Worm (Caenorhabditis elegans) whole organism, late embryonic: ENCODE results near the gene vab-7.

ENCODE experiments used
- C38D4.7 ChIP-seq: fragments of 200-800 bp; sonication (Bioruptor generic); optimal IDR thresholded peaks from 2 replicates; lab custom pipeline; 2018; ENCODE audit warnings: mild to moderate bottlenecking, missing genetic modification characterization, moderate library complexity, missing compliant biosample characterization
- K02D7.2 ChIP-seq: sonication (generic microtip); optimal IDR thresholded peaks from 2 replicates; lab custom pipeline; 2017; ENCODE audit warnings: mild to moderate bottlenecking, missing genetic modification characterization, missing compliant biosample characterization
- T23F11.4 ChIP-seq: fragments of 200-800 bp; sonication (Bioruptor generic); optimal IDR thresholded peaks from 2 replicates; lab custom pipeline; 2018; ENCODE audit warnings: mild to moderate bottlenecking, missing genetic modification characterization, missing compliant biosample characterization
- ahr-1 ChIP-seq: sonication (generic microtip); optimal IDR thresholded peaks from 2 replicates; lab custom pipeline; 2016; ENCODE audit warnings: missing genetic modification characterization, missing compliant biosample characterization
- ama-1 ChIP-seq: fragments of 150-350 bp; optimal IDR thresholded peaks from 2 replicates; lab custom pipeline; 2014
- ceh-18 ChIP-seq: sonication (generic microtip); optimal IDR thresholded peaks from 2 replicates; lab custom pipeline; 2016; ENCODE audit warnings: missing genetic modification characterization, missing compliant biosample characterization
- ceh-30 ChIP-seq: fragments of 150-350 bp; optimal IDR thresholded peaks from 2 replicates; lab custom pipeline; 2014; ENCODE audit warnings: missing biosample characterization, missing genetic modification characterization
- ceh-31 ChIP-seq: sonication (generic microtip); optimal IDR thresholded peaks from 2 replicates; lab custom pipeline; 2016; ENCODE audit warnings: missing genetic modification characterization, missing compliant biosample characterization
- ceh-34 ChIP-seq: sonication (generic microtip); optimal IDR thresholded peaks from 2 replicates; lab custom pipeline; 2016; ENCODE audit warnings: mild to moderate bottlenecking, missing genetic modification characterization, missing compliant biosample characterization
- ceh-45 ChIP-seq: fragments of 200-800 bp; sonication (Bioruptor generic); IDR thresholded peaks from 2 replicates; pipeline ENCODE4 v1.3.6; 2022; ENCODE audit warnings: missing genetic modification reagents, missing genetic modification characterization, missing compliant biosample characterization
- ceh-48 ChIP-seq: sonication (generic microtip); optimal IDR thresholded peaks from 2 replicates; lab custom pipeline; 2016; ENCODE audit warnings: missing genetic modification characterization, inconsistent platforms, missing compliant biosample characterization
- dve-1 ChIP-seq: sonication (generic microtip); optimal IDR thresholded peaks from 2 replicates; lab custom pipeline; 2017; ENCODE audit warnings: antibody characterized with exemption, mild to moderate bottlenecking, missing genetic modification characterization, missing compliant biosample characterization
- elt-2 ChIP-seq: sonication (generic microtip); optimal IDR thresholded peaks from 2 replicates; lab custom pipeline; 2016; ENCODE audit warnings: missing genetic modification reagents, missing genetic modification characterization, missing compliant biosample characterization
- ets-4 ChIP-seq: sonication (generic microtip); optimal IDR thresholded peaks from 2 replicates; lab custom pipeline; 2016; ENCODE audit warnings: missing genetic modification characterization, missing compliant biosample characterization
- eyg-1 ChIP-seq: sonication (generic microtip); optimal IDR thresholded peaks from 2 replicates; lab custom pipeline; 2016; ENCODE audit warnings: missing genotype, missing genetic modification characterization, missing compliant biosample characterization
- fkh-6 ChIP-seq: sonication (generic microtip); optimal IDR thresholded peaks from 2 replicates; lab custom pipeline; 2016; ENCODE audit warnings: missing genetic modification characterization, missing compliant biosample characterization
- hlh-15 ChIP-seq: sonication (generic microtip); optimal IDR thresholded peaks from 2 replicates; lab custom pipeline; 2016; ENCODE audit warnings: missing genetic modification characterization, missing compliant biosample characterization
- hlh-30 ChIP-seq: sonication (generic microtip); optimal IDR thresholded peaks from 2 replicates; lab custom pipeline; 2017; ENCODE audit warnings: antibody characterized with exemption, missing genetic modification characterization, missing compliant biosample characterization; ENCODE audit not compliant: insufficient read depth
- lim-6 ChIP-seq: sonication (generic microtip); optimal IDR thresholded peaks from 2 replicates; lab custom pipeline; 2016; ENCODE audit warnings: missing genetic modification characterization, missing compliant biosample characterization
- lin-11 ChIP-seq: fragments of 200-800 bp; sonication (Bioruptor generic); optimal IDR thresholded peaks from 2 replicates; lab custom pipeline; 2018; ENCODE audit warnings: mild to moderate bottlenecking, missing genetic modification characterization, missing compliant biosample characterization
- nfya-1 ChIP-seq: sonication (generic microtip); optimal IDR thresholded peaks from 2 replicates; lab custom pipeline; 2017; ENCODE audit warnings: missing genetic modification characterization, mild to moderate bottlenecking, missing compliant biosample characterization, antibody characterized with exemption, moderate library complexity
- nhr-232 ChIP-seq: sonication (generic microtip); optimal IDR thresholded peaks from 2 replicates; lab custom pipeline; 2016; ENCODE audit warnings: missing genetic modification characterization, missing compliant biosample characterization
- npax-4 ChIP-seq: sonication (generic microtip); optimal IDR thresholded peaks from 2 replicates; lab custom pipeline; 2016; ENCODE audit warnings: missing genetic modification characterization, missing compliant biosample characterization
- odd-2 ChIP-seq: sonication (generic microtip); optimal IDR thresholded peaks from 2 replicates; lab custom pipeline; 2017; ENCODE audit warnings: antibody characterized with exemption, mild to moderate bottlenecking, missing genetic modification characterization, missing compliant biosample characterization
- pax-1 ChIP-seq: fragments of 150-350 bp; optimal IDR thresholded peaks from 2 replicates; lab custom pipeline; 2014; ENCODE audit warnings: missing biosample characterization, missing genetic modification characterization
- pha-4 ChIP-seq: fragments of 150-350 bp; optimal IDR thresholded peaks from 2 replicates; lab custom pipeline; 2018; ENCODE audit warnings: missing biosample characterization, missing genetic modification reagents, missing genetic modification characterization
- pros-1 ChIP-seq: fragments of 150-350 bp; optimal IDR thresholded peaks from 2 replicates; lab custom pipeline; 2014; ENCODE audit warnings: missing biosample characterization, missing genetic modification reagents, missing genetic modification characterization
- ref-2 ChIP-seq: sonication (generic microtip); optimal IDR thresholded peaks from 2 replicates; lab custom pipeline; 2016; ENCODE audit warnings: missing genetic modification characterization, missing compliant biosample characterization
- sox-2 ChIP-seq: fragments of 200-800 bp; sonication (Bioruptor generic); IDR thresholded peaks from 2 replicates; pipeline ENCODE4 v1.3.6; 2022; ENCODE audit warnings: missing genetic modification reagents, missing genetic modification characterization, missing compliant biosample characterization
- sox-4 ChIP-seq: sonication (generic microtip); optimal IDR thresholded peaks from 2 replicates; lab custom pipeline; 2017; ENCODE audit warnings: mild to moderate bottlenecking, missing genetic modification characterization, inconsistent platforms, missing compliant biosample characterization
- tbx-2 ChIP-seq: sonication (generic microtip); optimal IDR thresholded peaks from 2 replicates; lab custom pipeline; 2016; ENCODE audit warnings: missing genetic modification characterization, missing compliant biosample characterization
- unc-42 ChIP-seq: sonication (generic microtip); optimal IDR thresholded peaks from 2 replicates; lab custom pipeline; 2016; ENCODE audit warnings: missing genotype, missing genetic modification characterization, missing compliant biosample characterization
- unc-55 ChIP-seq: sonication (generic microtip); optimal IDR thresholded peaks from 2 replicates; lab custom pipeline; 2017; ENCODE audit warnings: missing biosample characterization, missing genetic modification reagents, missing genetic modification characterization
- unc-86 ChIP-seq: sonication (generic microtip); optimal IDR thresholded peaks from 2 replicates; lab custom pipeline; 2016; ENCODE audit warnings: missing genetic modification characterization, missing compliant biosample characterization
- zip-5 ChIP-seq: sonication (generic microtip); optimal IDR thresholded peaks from 2 replicates; lab custom pipeline; 2016; ENCODE audit warnings: missing genetic modification characterization, missing compliant biosample characterization
- ztf-16 ChIP-seq: sonication (generic microtip); optimal IDR thresholded peaks from 2 replicates; lab custom pipeline; 2017; ENCODE audit warnings: missing genetic modification characterization, missing compliant biosample characterization

The vab-7 gene

DNA sequence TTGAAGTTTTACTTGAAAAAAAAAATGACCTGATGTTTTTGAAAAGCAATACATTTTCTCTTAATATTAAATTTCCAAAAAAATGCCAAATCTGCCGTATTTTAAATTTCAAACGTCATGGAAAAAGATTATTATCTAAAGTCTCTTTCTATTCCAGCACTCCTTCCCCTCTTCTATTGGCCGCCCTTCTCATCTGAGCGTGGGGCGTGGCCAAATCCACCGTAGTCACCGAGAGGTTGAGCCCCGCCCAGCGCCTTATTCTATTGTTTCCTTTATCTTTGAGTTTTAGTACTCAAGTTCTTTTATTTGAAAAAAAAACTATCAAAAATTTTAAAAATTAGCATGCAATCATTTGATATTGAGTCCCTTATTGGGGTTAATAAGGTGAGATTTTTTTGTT is at the start of gene vab-7:
Gene vab-7, plus strand, starts transcription at position 301 of the 400 bp plus-strand sequence.
- no peak for TF ChIP-seq sox-4 (tag; lab: Kevin White, UChicago)
- TF ChIP-seq ceh-45 (GFP tag; lab: Robert Waterston, UW), result no peak
- TF ChIP-seq npax-4, result no peak
- no peak for TF ChIP-seq hlh-30 (tag; lab: Kevin White, UChicago)
- TF ChIP-seq sox-2 (GFP tag; lab: Robert Waterston, UW), result no peak
- no peak for TF ChIP-seq fkh-6 (tag; lab: Kevin White, UChicago)
- no peak for TF ChIP-seq zip-5 (tag; lab: Kevin White, UChicago)
- TF ChIP-seq ceh-30 (tag; lab: Kevin White, UChicago), result no peak
- TF ChIP-seq nfya-1 (tag; lab: Kevin White, UChicago), result no peak
- TF ChIP-seq ceh-48, result no peak
- no peak for TF ChIP-seq ceh-31 (tag; lab: Kevin White, UChicago)
- no peak for TF ChIP-seq unc-42
- no peak for TF ChIP-seq ets-4 (tag; lab: Kevin White, UChicago)
- no peak for TF ChIP-seq unc-86 (tag; lab: Kevin White, UChicago)
- TF ChIP-seq ceh-34 (tag; lab: Kevin White, UChicago), result no peak
- TF ChIP-seq, all 69 proteins: peak for 0

DNA sequence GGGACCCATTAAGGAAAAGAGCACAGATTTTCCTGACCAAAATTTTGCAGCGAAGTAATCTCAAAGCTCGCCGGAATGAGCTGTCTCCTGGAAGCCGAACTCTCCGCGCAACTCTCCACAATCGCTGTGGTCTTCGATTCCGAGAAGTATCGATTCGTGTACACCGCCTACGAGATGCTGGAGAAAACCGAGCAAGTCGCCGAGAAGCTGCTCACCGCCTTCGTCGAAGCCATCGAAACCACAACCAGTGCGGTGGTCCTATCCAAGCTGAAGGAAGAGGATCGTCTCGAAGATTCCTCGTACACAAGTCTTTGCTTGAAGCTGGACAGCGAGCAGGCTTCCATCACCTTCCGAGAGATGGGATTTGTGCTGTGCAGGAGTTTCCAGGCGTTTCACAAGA is 49.3 kb upstream of the vab-7 start:
- no peak for TF ChIP-seq pha-4 (tag; lab: Kevin White, UChicago)
- no peak for TF ChIP-seq elt-2 (tag; lab: Kevin White, UChicago)
- TF ChIP-seq lim-6, result no peak
- TF ChIP-seq odd-2 (tag; lab: Kevin White, UChicago), result no peak
- TF ChIP-seq C38D4.7 (GFP tag; lab: Kevin White, UChicago), result no peak
- no peak for TF ChIP-seq hlh-15 (tag; lab: Kevin White, UChicago)
- TF ChIP-seq tbx-2, result no peak
- no peak for TF ChIP-seq T23F11.4 (GFP tag; lab: Kevin White, UChicago)

DNA sequence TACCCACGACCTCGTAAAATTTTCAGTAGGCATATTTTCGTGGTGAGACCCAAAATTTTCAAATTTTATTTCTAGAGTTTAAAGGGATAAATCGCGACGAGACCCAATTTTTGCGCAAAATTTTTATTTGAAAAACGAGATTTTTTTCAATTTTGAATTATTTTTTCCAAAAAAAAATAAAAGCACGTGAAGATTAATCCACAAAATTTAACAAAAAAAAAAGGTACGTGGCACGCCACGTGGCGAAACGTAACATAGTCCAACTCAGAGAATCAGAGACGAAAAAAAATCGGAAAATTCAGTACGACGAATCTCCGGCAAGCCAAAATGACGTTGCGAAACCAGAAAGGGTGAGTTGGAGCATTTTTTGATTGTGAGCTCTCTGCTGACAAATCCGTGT is 45.0 kb upstream of the vab-7 start, which contains the start of gene C44B9.2:
Gene C44B9.2, plus strand, starts transcription at position 301 of the 400 bp plus-strand sequence.
- TF ChIP-seq nhr-232 (tag; lab: Kevin White, UChicago) (no peak), lim-6 (no peak), hlh-30 (tag; lab: Kevin White, UChicago) (no peak), odd-2 (tag; lab: Kevin White, UChicago) (no peak), unc-55 (GFP tag; lab: Kevin White, UChicago) (no peak), K02D7.2 (tag; lab: Kevin White, UChicago) (no peak), ref-2 (tag; lab: Kevin White, UChicago) (no peak), zip-5 (tag; lab: Kevin White, UChicago) (no peak), dve-1 (tag; lab: Kevin White, UChicago) (no peak), ztf-16 (no peak), pax-1 (no peak), ama-1 (lab: Kevin White, UChicago) (no peak), eyg-1 (tag; lab: Kevin White, UChicago) (no peak), pha-4 (tag; lab: Kevin White, UChicago) (no peak), hlh-15 (tag; lab: Kevin White, UChicago) (no peak), nfya-1 (tag; lab: Kevin White, UChicago) (no peak), npax-4 (no peak), lin-11 (tag; lab: Kevin White, UChicago) (no peak), ahr-1 (tag; lab: Kevin White, UChicago) (no peak)

DNA sequence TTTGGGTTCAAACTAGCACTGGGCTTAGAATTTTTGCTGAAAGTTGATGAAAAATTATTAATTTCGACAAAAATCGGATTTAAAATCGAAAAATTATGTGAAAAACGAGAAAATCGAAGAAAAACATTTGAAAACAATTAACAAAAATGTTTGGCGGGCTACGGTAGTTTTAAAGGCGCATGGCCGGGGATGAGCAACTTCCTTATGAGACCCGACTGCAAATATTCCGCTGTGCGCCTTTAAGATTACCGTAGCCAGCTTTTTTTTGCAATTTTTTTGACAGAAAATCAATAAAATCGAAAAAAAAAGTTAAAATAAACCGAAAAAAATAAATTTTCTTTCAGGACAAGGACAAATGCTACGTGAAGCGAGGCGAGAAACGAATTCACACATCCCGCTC is 42.6 kb upstream of the vab-7 start:
- TF ChIP-seq pros-1 (tag; lab: Kevin White, UChicago) (no peak), ceh-18 (no peak), ceh-34 (tag; lab: Kevin White, UChicago) (no peak)
